Fruit fly (Drosophila melanogaster): ENCODE data around the gene Fdx2.

Gene Fdx2

DNA sequence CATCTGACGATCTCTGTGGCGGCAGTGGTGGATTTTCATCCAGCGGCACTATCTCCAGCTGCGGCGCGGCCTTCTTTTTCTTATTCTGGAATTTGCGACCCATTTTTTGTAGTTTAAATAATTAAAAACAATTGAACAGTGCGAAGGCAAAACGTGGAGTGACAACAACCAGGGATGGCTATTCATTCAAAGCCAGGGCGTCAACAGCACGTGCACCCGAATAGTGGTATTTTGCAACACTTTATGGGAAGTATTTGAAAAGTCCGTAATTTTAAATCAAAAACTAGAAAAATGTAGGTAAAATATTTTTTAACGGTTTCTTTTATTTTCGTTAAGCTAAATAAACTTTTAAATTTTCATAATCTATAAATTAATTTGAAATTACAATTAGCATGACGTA is 9.7 kb upstream of the Fdx2 start, which contains the start of gene CG11583 (continued):
- TF ChIP-seq HLH4C (GFP tag; IDR thresholded peaks at IDR 0.05; ENCODE audit: partially characterized antibody), result no peak
- TF ChIP-seq CG13424 (tag; optimal IDR thresholded peaks at IDR 0.05), result no peak
- TF ChIP-seq CG10431 (GFP tag; optimal IDR thresholded peaks at IDR 0.05), result no peak
- TF ChIP-seq unpg (GFP tag; optimal IDR thresholded peaks at IDR 0.05), result no peak
- TF ChIP-seq Hr51 (GFP tag; optimal IDR thresholded peaks at IDR 0.05), result peak in 1 of 2 experiments; percentile 32
- TF ChIP-seq twi (tag; optimal IDR thresholded peaks at IDR 0.05), result peak; percentile 30
- TF ChIP-seq CG11696 (GFP tag; IDR thresholded peaks at IDR 0.05), result no peak
- TF ChIP-seq CG10267 (tag; optimal IDR thresholded peaks at IDR 0.05), result peak; percentile 96
- no peak for TF ChIP-seq nerfin-2 (GFP tag; IDR thresholded peaks at IDR 0.05; ENCODE audit: partially characterized antibody)
- TF ChIP-seq Deaf1 (tag; optimal IDR thresholded peaks at IDR 0.05), result no peak
- TF ChIP-seq CG31441 (GFP tag; IDR thresholded peaks at IDR 0.05), result no peak
- peak; percentile 40 for TF ChIP-seq p53 (GFP tag; optimal IDR thresholded peaks at IDR 0.05)
- no peak for TF ChIP-seq CG12071 (GFP tag; optimal IDR thresholded peaks at IDR 0.05)
- TF ChIP-seq CG17359 (tag; optimal IDR thresholded peaks at IDR 0.05), result no peak
- TF ChIP-seq BtbVII (GFP tag; optimal IDR thresholded peaks at IDR 0.05), result peak; percentile 5
- TF ChIP-seq CG8290 (GFP tag; optimal IDR thresholded peaks at IDR 0.05), result no peak
- no peak for TF ChIP-seq CG8290 (tag; optimal IDR thresholded peaks at IDR 0.05)
- TF ChIP-seq Ets97D (GFP tag; optimal IDR thresholded peaks at IDR 0.05), result peak; percentile 86
- TF ChIP-seq ken (GFP tag; IDR thresholded peaks at IDR 0.05), result no peak
- no peak for TF ChIP-seq Sry-β (GFP tag; optimal IDR thresholded peaks at IDR 0.05)
- no peak for TF ChIP-seq Drgx (GFP tag; IDR thresholded peaks at IDR 0.05)
- TF ChIP-seq TFAM (GFP tag; optimal IDR thresholded peaks at IDR 0.05), result no peak
- TF ChIP-seq CG14860 (GFP tag; IDR thresholded peaks at IDR 0.05; ENCODE audit: partially characterized antibody), result no peak
- 0 out of 2 replicates have a peak, but pooled peaks have one; percentile 8 for TF ChIP-seq bbx (GFP tag; IDR thresholded peaks at IDR 0.05; ENCODE audit: partially characterized antibody)
- no peak for TF ChIP-seq Ravus (GFP tag; IDR thresholded peaks at IDR 0.05)
- TF ChIP-seq wor (GFP tag; IDR thresholded peaks at IDR 0.05), result no peak
- TF ChIP-seq CG10959 (GFP tag; IDR thresholded peaks at IDR 0.05), result no peak
- TF ChIP-seq pnt (GFP tag; optimal IDR thresholded peaks at IDR 0.05), result no peak
- peak; percentile 48 for TF ChIP-seq CG7987 (GFP tag; optimal IDR thresholded peaks at IDR 0.05)
- TF ChIP-seq CG13775 (GFP tag; optimal IDR thresholded peaks at IDR 0.05), result no peak
- TF ChIP-seq wdn (GFP tag; IDR thresholded peaks at IDR 0.05), result no peak
- peak; percentile 18 for TF ChIP-seq HHEX (GFP tag; optimal IDR thresholded peaks at IDR 0.05)
- TF ChIP-seq CG8359 (GFP tag; optimal IDR thresholded peaks at IDR 0.05; ENCODE audit: borderline replicate concordance), result no peak
- no peak for TF ChIP-seq CG7357 (GFP tag; IDR thresholded peaks at IDR 0.05)
- TF ChIP-seq ase (GFP tag; IDR thresholded peaks at IDR 0.05), result no peak
- peak; percentile 55 for TF ChIP-seq Side (GFP tag; optimal IDR thresholded peaks at IDR 0.05)

- TF ChIP-seq nom (GFP tag; optimal IDR thresholded peaks at IDR 0.05) (peak; percentile 4), ci (GFP tag; IDR thresholded peaks at IDR 0.05) (peak; percentile 60; the same call in 1 of the 3 replicates), CG34422 (GFP tag; IDR thresholded peaks at IDR 0.05) (peak; percentile 57; the same call in 1 of the 3 replicates), lilli (GFP tag; optimal IDR thresholded peaks at IDR 0.05) (peak; percentile 12), CG16779 (GFP tag; IDR thresholded peaks at IDR 0.05) (no peak), CG9797 (GFP tag; optimal IDR thresholded peaks at IDR 0.05) (peak; percentile 3), CG12236 (GFP tag; optimal IDR thresholded peaks at IDR 0.05) (no peak), Blimp-1 (GFP tag; optimal IDR thresholded peaks at IDR 0.05) (no peak), E2f2 (GFP tag; IDR thresholded peaks at IDR 0.05) (peak; percentile 71), CG10267 (tag; optimal IDR thresholded peaks at IDR 0.05) (peak; percentile 37), CG32767 (GFP tag; IDR thresholded peaks at IDR 0.05) (peak; percentile 99), CG7928 (GFP tag; optimal IDR thresholded peaks at IDR 0.05) (peak; percentile 29), Med (GFP tag) (peak; percentile 81), knrl (GFP tag; IDR thresholded peaks at IDR 0.05; ENCODE audit: partially characterized antibody) (peak; percentile 25; the same call in 1 of the 3 replicates), CG2712 (tag; optimal IDR thresholded peaks at IDR 0.05) (peak; percentile 11), CG31441 (GFP tag; IDR thresholded peaks at IDR 0.05) (no peak), B-H2 (GFP tag; optimal IDR thresholded peaks at IDR 0.05) (peak; percentile 46)
Observed at dm6 chr3L:4283428-4284089, 8.7 kb upstream of the Fdx2 start, which contains the start of the genes srw and CG1316. Gene srw, minus strand, starts transcription at chr3L:4283478. Gene CG1316, plus strand, starts transcription at chr3L:4283851.
